Worm (Caenorhabditis elegans): ENCODE data around the gene Y8A9A.2.

The Y8A9A.2 gene

DNA sequence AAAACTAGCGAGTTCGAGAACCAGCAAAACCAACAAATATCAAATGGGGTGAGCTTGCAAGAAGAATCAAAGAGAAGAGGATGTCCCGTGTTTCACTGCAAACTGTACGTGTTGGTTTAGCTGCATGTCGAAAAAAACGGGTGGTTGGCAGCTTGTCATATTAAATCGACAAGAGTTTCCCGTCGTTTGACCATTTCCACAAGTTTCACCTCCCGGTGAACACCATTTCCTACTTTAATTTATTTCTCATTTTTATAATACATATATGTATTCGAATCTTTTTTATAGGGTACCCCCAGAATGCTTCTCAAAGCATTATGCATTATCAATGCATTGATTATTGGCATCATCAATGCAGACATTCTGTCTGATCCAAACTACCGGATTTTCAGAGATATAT lies at the start of gene Y8A9A.2:
Gene Y8A9A.2, plus strand, starts transcription at position 301 of the 400 bp plus-strand sequence.
- TF ChIP-seq zip-5 (tag; optimal IDR thresholded peaks at IDR 0.05) (no peak), pha-4 (tag; optimal IDR thresholded peaks at IDR 0.05) (no peak), dve-1 (tag; optimal IDR thresholded peaks at IDR 0.05) (no peak)

DNA sequence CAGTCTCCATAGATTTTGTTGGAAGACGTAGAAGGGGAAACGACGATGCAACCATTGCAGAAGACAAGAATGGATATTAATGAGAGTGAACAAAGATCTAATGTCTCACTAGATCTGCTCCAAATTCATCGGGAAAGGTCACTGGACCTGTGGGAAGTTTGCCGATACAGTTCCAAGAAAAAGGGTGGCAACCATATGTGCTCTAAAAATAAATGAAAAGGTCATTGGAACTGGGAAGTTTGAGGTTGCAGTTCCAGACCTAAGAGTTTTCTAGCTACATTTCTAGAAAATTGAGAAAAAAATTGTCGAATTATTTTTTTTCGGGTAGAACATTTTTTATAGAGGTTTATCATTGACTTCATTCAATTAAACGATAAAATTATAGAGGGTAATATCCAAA lies 48.0 kb upstream of the Y8A9A.2 start, which contains the start of gene fbxb-92:
Gene fbxb-92, minus strand, starts transcription at position 101 of the 400 bp plus-strand sequence.
- TF ChIP-seq nfya-1 (tag; optimal IDR thresholded peaks at IDR 0.05) (no peak), madf-2 (tag; optimal IDR thresholded peaks at IDR 0.05) (no peak), ztf-16 (tag; optimal IDR thresholded peaks at IDR 0.05) (no peak)

- TF ChIP-seq ttx-3 (tag; optimal IDR thresholded peaks at IDR 0.05) (no peak), unc-42 (tag; optimal IDR thresholded peaks at IDR 0.05) (no peak), hlh-6 (tag; optimal IDR thresholded peaks at IDR 0.05) (no peak), Y22D7AL.16 (tag; optimal IDR thresholded peaks at IDR 0.05) (no peak), pros-1 (tag; optimal IDR thresholded peaks at IDR 0.05) (no peak), pag-3 (tag; optimal IDR thresholded peaks at IDR 0.05; ENCODE audit: borderline replicate concordance) (no peak), pqm-1 (tag; optimal IDR thresholded peaks at IDR 0.05) (no peak), ets-4 (tag; optimal IDR thresholded peaks at IDR 0.05) (no peak), mec-3 (tag; optimal IDR thresholded peaks at IDR 0.05; ENCODE audit: borderline replicate concordance) (no peak), ceh-34 (tag; optimal IDR thresholded peaks at IDR 0.05) (no peak), ahr-1 (tag; optimal IDR thresholded peaks at IDR 0.05) (no peak), fkh-6 (tag; optimal IDR thresholded peaks at IDR 0.05) (no peak), F13H6.1 (tag; optimal IDR thresholded peaks at IDR 0.05) (no peak), hlh-30 (tag; optimal IDR thresholded peaks at IDR 0.05; ENCODE audit: insufficient read depth) (no peak), gmeb-2 (tag; optimal IDR thresholded peaks at IDR 0.05) (no peak), nhr-232 (tag; optimal IDR thresholded peaks at IDR 0.05) (no peak), unc-55 (GFP tag; optimal IDR thresholded peaks at IDR 0.05) (no peak), zip-5 (tag; optimal IDR thresholded peaks at IDR 0.05) (no peak), T23F11.4 (GFP tag; optimal IDR thresholded peaks at IDR 0.05) (no peak)
Measured at ce11 chrII:3748719-3749118, 46.7 kb upstream of the Y8A9A.2 start, which contains the start of gene fbxb-90. Gene fbxb-90, minus strand, starts transcription at chrII:3748819.

- no peak for TF ChIP-seq T23F11.4 (GFP tag; optimal IDR thresholded peaks at IDR 0.05)
- no peak for TF ChIP-seq K02D7.2 (tag; optimal IDR thresholded peaks at IDR 0.05)
- no peak for TF ChIP-seq eyg-1 (tag; optimal IDR thresholded peaks at IDR 0.05)
- no peak for TF ChIP-seq ceh-2 (tag; optimal IDR thresholded peaks at IDR 0.05)
Measured at ce11 chrII:3750685-3751084, 44.7 kb upstream of the Y8A9A.2 start, which contains the start of gene fbxb-91. Gene fbxb-91, minus strand, starts transcription at chrII:3750785.

DNA sequence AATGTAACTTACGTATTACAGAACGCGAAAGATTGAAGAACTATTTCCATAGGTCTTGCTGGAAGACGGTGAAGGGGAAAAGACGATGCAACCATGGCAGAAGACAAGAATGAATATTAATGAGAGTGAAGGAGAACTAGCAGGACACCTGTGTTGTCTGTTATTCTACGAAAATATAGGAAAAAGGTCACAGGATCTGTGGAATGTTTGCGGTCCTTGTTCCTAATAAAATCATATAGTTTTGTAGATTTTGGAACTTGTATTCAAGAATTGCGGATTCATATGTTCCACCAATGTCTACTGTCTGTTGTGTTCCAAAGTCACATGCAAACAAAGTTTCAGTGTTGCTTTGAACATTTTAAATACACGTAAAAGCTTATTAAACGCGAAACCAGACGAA lies 43.2 kb upstream of the Y8A9A.2 start, which contains the start of gene sdz-11:
Gene sdz-11, minus strand, starts transcription at position 101 of the 400 bp plus-strand sequence.
- no peak for TF ChIP-seq ama-1 (optimal IDR thresholded peaks at IDR 0.05)
- TF ChIP-seq lim-6 (tag; optimal IDR thresholded peaks at IDR 0.05): no peak
- TF ChIP-seq T23F11.4 (GFP tag; optimal IDR thresholded peaks at IDR 0.05): no peak
- no peak for TF ChIP-seq fkh-6 (tag; optimal IDR thresholded peaks at IDR 0.05)
- no peak for TF ChIP-seq ref-2 (tag; optimal IDR thresholded peaks at IDR 0.05)
- TF ChIP-seq dve-1 (tag; optimal IDR thresholded peaks at IDR 0.05): no peak
- no peak for TF ChIP-seq elt-4 (tag; optimal IDR thresholded peaks at IDR 0.05)
- TF ChIP-seq pqm-1 (tag; optimal IDR thresholded peaks at IDR 0.05): no peak
- TF ChIP-seq nfya-1 (tag; optimal IDR thresholded peaks at IDR 0.05): no peak
- no peak for TF ChIP-seq ttx-3 (tag; optimal IDR thresholded peaks at IDR 0.05)
- TF ChIP-seq dmd-4 (tag; optimal IDR thresholded peaks at IDR 0.05; ENCODE audit: borderline replicate concordance): no peak
- TF ChIP-seq C08G9.2 (tag; optimal IDR thresholded peaks at IDR 0.05): no peak
- TF ChIP-seq tbx-2 (tag; optimal IDR thresholded peaks at IDR 0.05): no peak

DNA sequence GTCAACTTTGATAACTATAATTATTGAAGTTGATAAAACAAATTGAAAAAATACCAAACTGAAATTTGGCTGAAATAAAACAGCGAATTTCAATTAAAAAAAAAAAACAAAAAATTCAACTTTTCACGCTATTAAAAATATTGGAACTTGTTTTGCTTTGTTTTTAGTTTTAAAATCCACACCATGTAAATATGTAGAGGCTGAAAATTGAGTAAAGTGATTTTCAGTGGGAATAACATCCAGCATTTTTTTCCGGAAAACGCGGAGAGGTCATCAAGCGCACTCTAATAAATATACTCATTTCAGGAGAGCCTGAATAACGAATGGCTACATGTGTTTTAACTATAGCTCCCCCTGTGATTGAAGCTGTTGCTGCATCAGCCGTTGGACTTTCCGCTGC lies 41.8 kb upstream of the Y8A9A.2 start, which contains the start of gene rcd-1:
Gene rcd-1, plus strand, starts transcription at position 301 of the 400 bp plus-strand sequence.
- TF ChIP-seq ceh-14 (tag; optimal IDR thresholded peaks at IDR 0.05) (no peak), lim-6 (tag; optimal IDR thresholded peaks at IDR 0.05) (no peak), ceh-48 (tag; optimal IDR thresholded peaks at IDR 0.05) (no peak), pat-9 (tag; optimal IDR thresholded peaks at IDR 0.05) (no peak), ref-2 (tag; optimal IDR thresholded peaks at IDR 0.05) (no peak), K09A11.1 (tag; optimal IDR thresholded peaks at IDR 0.05; ENCODE audit: insufficient read depth) (no peak), pag-3 (tag; optimal IDR thresholded peaks at IDR 0.05; ENCODE audit: borderline replicate concordance) (no peak), odd-2 (tag; optimal IDR thresholded peaks at IDR 0.05) (no peak), dve-1 (tag; optimal IDR thresholded peaks at IDR 0.05) (no peak), elt-4 (tag; optimal IDR thresholded peaks at IDR 0.05) (no peak), pha-2 (tag; optimal IDR thresholded peaks at IDR 0.05) (no peak)
